Worm (Caenorhabditis elegans) whole organism, L3 larva: ENCODE data around the gene C16C8.8.

ENCODE experiments used
- ZK546.5 ChIP-seq: sonication (generic microtip); optimal IDR thresholded peaks from 2 replicates; lab custom pipeline; 2017; ENCODE audit warnings: missing biosample characterization, missing genetic modification characterization
- egl-27 ChIP-seq: sonication (generic microtip); optimal IDR thresholded peaks from 4 replicates; lab custom pipeline; 2017; ENCODE audit warnings: missing biosample characterization, missing genetic modification reagents, missing genetic modification characterization
- elt-2 ChIP-seq: sonication (generic microtip); optimal IDR thresholded peaks from 2 replicates; lab custom pipeline; 2016; ENCODE audit warnings: missing genetic modification reagents, mild to moderate bottlenecking, missing genetic modification characterization, missing compliant biosample characterization
- fos-1 ChIP-seq: fragments of 150-350 bp; optimal IDR thresholded peaks from 2 replicates; lab custom pipeline; 2014; ENCODE audit warnings: missing biosample characterization, missing genetic modification characterization
- mdl-1 ChIP-seq: fragments of 150-350 bp; optimal IDR thresholded peaks from 2 replicates; lab custom pipeline; 2014; ENCODE audit warnings: missing biosample characterization, missing genetic modification characterization
- nhr-77 ChIP-seq: fragments of 150-350 bp; optimal IDR thresholded peaks from 2 replicates; lab custom pipeline; 2014; ENCODE audit warnings: missing biosample characterization, missing genetic modification characterization

DNA sequence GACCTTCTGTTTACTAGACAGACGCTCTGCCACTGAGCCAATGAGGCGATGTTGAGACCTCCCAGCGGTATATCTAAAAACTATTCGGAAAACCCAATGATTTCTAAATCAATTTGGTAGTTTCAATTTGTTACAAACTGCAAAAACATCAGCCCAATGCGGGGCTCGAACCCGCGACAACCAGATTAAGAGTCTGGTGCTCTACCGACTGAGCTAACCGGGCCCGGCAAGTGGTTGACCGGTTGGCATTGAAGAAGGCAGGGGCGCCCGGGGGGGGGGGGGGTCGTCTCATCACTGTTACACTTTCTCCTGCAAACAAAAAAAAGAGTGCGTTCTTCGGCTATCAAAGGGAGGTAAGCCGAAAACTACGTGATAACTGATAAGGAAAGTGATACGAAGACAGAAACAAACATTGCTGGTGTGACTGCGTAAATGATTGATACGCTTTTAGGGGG is 22.2 kb downstream of the C16C8.8 start:
- TF ChIP-seq mdl-1 (tag; lab: Kevin White, UChicago) (no peak), fos-1 (tag; lab: Kevin White, UChicago) (no peak), elt-2 (peak; percentile 96), egl-27 (tag; lab: Kevin White, UChicago) (no peak), nhr-77 (tag; lab: Kevin White, UChicago) (no peak), ZK546.5 (tag; lab: Kevin White, UChicago) (no peak)
